Worm (Caenorhabditis elegans) whole organism, late embryonic: ENCODE results near the gene mak-1.

Experiments
- C08G9.2 ChIP-seq: sonication (generic microtip); optimal IDR thresholded peaks from 2 replicates; lab custom pipeline; 2016; ENCODE audit warnings: mild to moderate bottlenecking, missing genetic modification characterization, moderate library complexity, missing compliant biosample characterization
- K09A11.1 ChIP-seq: sonication (generic microtip); optimal IDR thresholded peaks from 2 replicates; lab custom pipeline; 2017; ENCODE audit warnings: antibody characterized with exemption, mild to moderate bottlenecking, missing genetic modification characterization, missing compliant biosample characterization; ENCODE audit not compliant: insufficient read depth
- T23F11.4 ChIP-seq: fragments of 200-800 bp; sonication (Bioruptor generic); optimal IDR thresholded peaks from 2 replicates; lab custom pipeline; 2018; ENCODE audit warnings: mild to moderate bottlenecking, missing genetic modification characterization, missing compliant biosample characterization
- Y22D7AL.16 ChIP-seq: sonication (generic microtip); optimal IDR thresholded peaks from 2 replicates; lab custom pipeline; 2016; ENCODE audit warnings: missing genetic modification characterization, missing compliant biosample characterization
- ahr-1 ChIP-seq: sonication (generic microtip); optimal IDR thresholded peaks from 2 replicates; lab custom pipeline; 2016; ENCODE audit warnings: missing genetic modification characterization, missing compliant biosample characterization
- ama-1 ChIP-seq: fragments of 150-350 bp; optimal IDR thresholded peaks from 2 replicates; lab custom pipeline; 2014
- ceh-14 ChIP-seq: sonication (generic microtip); optimal IDR thresholded peaks from 2 replicates; lab custom pipeline; 2016; ENCODE audit warnings: missing genotype, missing genetic modification characterization, missing compliant biosample characterization
- ceh-18 ChIP-seq: sonication (generic microtip); optimal IDR thresholded peaks from 2 replicates; lab custom pipeline; 2016; ENCODE audit warnings: missing genetic modification characterization, missing compliant biosample characterization
- ceh-19 ChIP-seq: fragments of 200-800 bp; sonication (Bioruptor generic); optimal IDR thresholded peaks from 2 replicates; lab custom pipeline; 2018; ENCODE audit warnings: mild to moderate bottlenecking, missing genetic modification characterization, missing compliant biosample characterization
- ceh-2 ChIP-seq: sonication (generic microtip); optimal IDR thresholded peaks from 2 replicates; lab custom pipeline; 2016; ENCODE audit warnings: missing genotype, missing genetic modification characterization, missing compliant biosample characterization
- ceh-22 ChIP-seq: sonication (generic microtip); optimal IDR thresholded peaks from 2 replicates; lab custom pipeline; 2017; ENCODE audit warnings: missing biosample characterization, missing genetic modification characterization
- ceh-24 ChIP-seq: sonication (generic microtip); optimal IDR thresholded peaks from 2 replicates; lab custom pipeline; 2016; ENCODE audit warnings: mild to moderate bottlenecking, missing genetic modification characterization, missing compliant biosample characterization
- ceh-30 ChIP-seq: fragments of 150-350 bp; optimal IDR thresholded peaks from 2 replicates; lab custom pipeline; 2014; ENCODE audit warnings: missing biosample characterization, missing genetic modification characterization
- ceh-31 ChIP-seq: sonication (generic microtip); optimal IDR thresholded peaks from 2 replicates; lab custom pipeline; 2016; ENCODE audit warnings: missing genetic modification characterization, missing compliant biosample characterization
- ceh-34 ChIP-seq: sonication (generic microtip); optimal IDR thresholded peaks from 2 replicates; lab custom pipeline; 2016; ENCODE audit warnings: mild to moderate bottlenecking, missing genetic modification characterization, missing compliant biosample characterization
- ceh-6 ChIP-seq: fragments of 200-800 bp; sonication (Bioruptor generic); optimal IDR thresholded peaks from 2 replicates; lab custom pipeline; 2018; ENCODE audit warnings: mild to moderate bottlenecking, missing genetic modification characterization, missing compliant biosample characterization
- ceh-9 ChIP-seq: sonication (generic microtip); optimal IDR thresholded peaks from 2 replicates; lab custom pipeline; 2016; ENCODE audit warnings: mild to moderate bottlenecking, missing genetic modification characterization, inconsistent platforms, missing compliant biosample characterization
- dmd-4 ChIP-seq: sonication (generic microtip); optimal IDR thresholded peaks from 2 replicates; lab custom pipeline; 2016; ENCODE audit warnings: borderline replicate concordance, missing genetic modification characterization, missing compliant biosample characterization
- ets-4 ChIP-seq: sonication (generic microtip); optimal IDR thresholded peaks from 2 replicates; lab custom pipeline; 2016; ENCODE audit warnings: missing genetic modification characterization, missing compliant biosample characterization
- eyg-1 ChIP-seq: sonication (generic microtip); optimal IDR thresholded peaks from 2 replicates; lab custom pipeline; 2016; ENCODE audit warnings: missing genotype, missing genetic modification characterization, missing compliant biosample characterization
- fax-1 ChIP-seq: sonication (generic microtip); optimal IDR thresholded peaks from 2 replicates; lab custom pipeline; 2016; ENCODE audit warnings: missing genotype, missing genetic modification characterization, missing compliant biosample characterization
- fkh-10 ChIP-seq: fragments of 150-350 bp; optimal IDR thresholded peaks from 2 replicates; lab custom pipeline; 2014; ENCODE audit warnings: missing biosample characterization, missing genetic modification reagents, missing genetic modification characterization
- fkh-6 ChIP-seq: sonication (generic microtip); optimal IDR thresholded peaks from 2 replicates; lab custom pipeline; 2016; ENCODE audit warnings: missing genetic modification characterization, missing compliant biosample characterization
- gmeb-2 ChIP-seq: sonication (generic microtip); optimal IDR thresholded peaks from 2 replicates; lab custom pipeline; 2016; ENCODE audit warnings: missing genetic modification characterization, inconsistent platforms, missing compliant biosample characterization
- hlh-13 ChIP-seq: fragments of 200-800 bp; sonication (Bioruptor generic); optimal IDR thresholded peaks from 2 replicates; lab custom pipeline; 2018; ENCODE audit warnings: mild to moderate bottlenecking, missing genetic modification characterization, missing compliant biosample characterization
- hlh-30 ChIP-seq: sonication (generic microtip); optimal IDR thresholded peaks from 2 replicates; lab custom pipeline; 2017; ENCODE audit warnings: antibody characterized with exemption, missing genetic modification characterization, missing compliant biosample characterization; ENCODE audit not compliant: insufficient read depth
- hlh-6 ChIP-seq: sonication (generic microtip); optimal IDR thresholded peaks from 2 replicates; lab custom pipeline; 2016; ENCODE audit warnings: missing genotype, missing genetic modification characterization, missing compliant biosample characterization
- hlh-8 ChIP-seq: sonication (generic microtip); optimal IDR thresholded peaks from 2 replicates; lab custom pipeline; 2016; ENCODE audit warnings: missing genotype, missing genetic modification characterization, missing compliant biosample characterization
- lin-11 ChIP-seq: fragments of 200-800 bp; sonication (Bioruptor generic); optimal IDR thresholded peaks from 2 replicates; lab custom pipeline; 2018; ENCODE audit warnings: mild to moderate bottlenecking, missing genetic modification characterization, missing compliant biosample characterization
- madf-2 ChIP-seq: sonication (generic microtip); optimal IDR thresholded peaks from 2 replicates; lab custom pipeline; 2017; ENCODE audit warnings: missing genetic modification characterization, missing compliant biosample characterization
- mec-3 ChIP-seq: sonication (generic microtip); optimal IDR thresholded peaks from 2 replicates; lab custom pipeline; 2016; ENCODE audit warnings: borderline replicate concordance, missing genetic modification characterization, missing compliant biosample characterization
- nfya-1 ChIP-seq: sonication (generic microtip); optimal IDR thresholded peaks from 2 replicates; lab custom pipeline; 2017; ENCODE audit warnings: missing genetic modification characterization, mild to moderate bottlenecking, missing compliant biosample characterization, antibody characterized with exemption, moderate library complexity
- nhr-11 ChIP-seq: fragments of 150-350 bp; optimal IDR thresholded peaks from 2 replicates; lab custom pipeline; 2014; ENCODE audit warnings: missing biosample characterization, missing genetic modification characterization
- npax-4 ChIP-seq: sonication (generic microtip); optimal IDR thresholded peaks from 2 replicates; lab custom pipeline; 2016; ENCODE audit warnings: missing genetic modification characterization, missing compliant biosample characterization
- pag-3 ChIP-seq: sonication (generic microtip); optimal IDR thresholded peaks from 2 replicates; lab custom pipeline; 2016; ENCODE audit warnings: missing compliant biosample characterization, missing genetic modification characterization, borderline replicate concordance
- pha-2 ChIP-seq: sonication (generic microtip); optimal IDR thresholded peaks from 2 replicates; lab custom pipeline; 2017; ENCODE audit warnings: mild to moderate bottlenecking, missing genetic modification characterization, missing compliant biosample characterization
- sdc-2 ChIP-seq: sonication (generic microtip); optimal IDR thresholded peaks from 2 replicates; lab custom pipeline; 2016; ENCODE audit warnings: missing genotype, missing genetic modification characterization, missing compliant biosample characterization
- sox-2 ChIP-seq: fragments of 200-800 bp; sonication (Bioruptor generic); IDR thresholded peaks from 2 replicates; pipeline ENCODE4 v1.3.6; 2022; ENCODE audit warnings: missing genetic modification reagents, missing genetic modification characterization, missing compliant biosample characterization
- tbx-2 ChIP-seq: sonication (generic microtip); optimal IDR thresholded peaks from 2 replicates; lab custom pipeline; 2016; ENCODE audit warnings: missing genetic modification characterization, missing compliant biosample characterization
- tbx-7 ChIP-seq: sonication (generic microtip); optimal IDR thresholded peaks from 2 replicates; lab custom pipeline; 2016; ENCODE audit warnings: missing genotype, missing genetic modification characterization, missing compliant biosample characterization
- ttx-3 ChIP-seq: sonication (generic microtip); optimal IDR thresholded peaks from 2 replicates; lab custom pipeline; 2016; ENCODE audit warnings: missing genetic modification reagents, missing genetic modification characterization, missing compliant biosample characterization
- unc-42 ChIP-seq: sonication (generic microtip); optimal IDR thresholded peaks from 2 replicates; lab custom pipeline; 2016; ENCODE audit warnings: missing genotype, missing genetic modification characterization, missing compliant biosample characterization
- unc-86 ChIP-seq: sonication (generic microtip); optimal IDR thresholded peaks from 2 replicates; lab custom pipeline; 2016; ENCODE audit warnings: missing genetic modification characterization, missing compliant biosample characterization

mak-1 gene

ce11 chrII:8710317-8710716 lies 33.6 kb upstream of the mak-1 start, which contains the start of gene srg-15:
Gene srg-15 (minus strand): TSS chrII:8710417.
- TF ChIP-seq nhr-11 (tag; lab: Kevin White, UChicago) (no peak), ceh-6 (GFP tag; lab: Kevin White, UChicago) (no peak), ama-1 (no peak), ceh-30 (tag; lab: Kevin White, UChicago) (no peak), sox-2 (GFP tag; lab: Robert Waterston, UW) (no peak), lin-11 (tag; lab: Kevin White, UChicago) (no peak), fkh-10 (no peak), hlh-8 (tag; lab: Kevin White, UChicago) (no peak), ceh-9 (no peak), ceh-31 (tag; lab: Kevin White, UChicago) (no peak), hlh-6 (tag; lab: Kevin White, UChicago) (no peak), nfya-1 (no peak), ceh-19 (GFP tag; lab: Kevin White, UChicago) (no peak), tbx-2 (tag; lab: Kevin White, UChicago) (no peak), unc-86 (no peak), ahr-1 (no peak), ceh-14 (tag; lab: Kevin White, UChicago) (no peak), pag-3 (tag; lab: Kevin White, UChicago) (no peak), hlh-13 (no peak), unc-42 (tag; lab: Kevin White, UChicago) (no peak)

ce11 chrII:8714913-8715447 lies 28.9 kb upstream of the mak-1 start, which contains the start of the genes rab-21 and T01B7.13:
Gene rab-21 (minus strand): TSS chrII:8715013.
Gene T01B7.13 (plus strand): TSS chrII:8715397.
- TF ChIP-seq lin-11 (tag; lab: Kevin White, UChicago): no peak
- no peak for TF ChIP-seq dmd-4 (tag; lab: Kevin White, UChicago)
- TF ChIP-seq eyg-1 (tag; lab: Kevin White, UChicago): no peak
- no peak for TF ChIP-seq hlh-13
- no peak for TF ChIP-seq fax-1 (tag; lab: Kevin White, UChicago)
- TF ChIP-seq ceh-24 (tag; lab: Kevin White, UChicago): no peak
- no peak for TF ChIP-seq ets-4 (tag; lab: Kevin White, UChicago)
- no peak for TF ChIP-seq gmeb-2 (tag; lab: Kevin White, UChicago)
- no peak for TF ChIP-seq pha-2 (tag; lab: Kevin White, UChicago)
- TF ChIP-seq tbx-2 (tag; lab: Kevin White, UChicago): no peak
- no peak for TF ChIP-seq madf-2 (tag; lab: Kevin White, UChicago)
- TF ChIP-seq ceh-30 (tag; lab: Kevin White, UChicago): no peak
- no peak for TF ChIP-seq mec-3 (tag; lab: Kevin White, UChicago)
- TF ChIP-seq ceh-2: no peak
- TF ChIP-seq ceh-9: no peak
- TF ChIP-seq hlh-6 (tag; lab: Kevin White, UChicago): no peak

ce11 chrII:8716231-8716878 lies 27.5 kb upstream of the mak-1 start, which contains the start of the genes cyn-11 and T01B7.5:
Gene cyn-11 (minus strand): TSS chrII:8716281.
Gene T01B7.5 (plus strand): TSS chrII:8716828.
- no peak for TF ChIP-seq lin-11 (tag; lab: Kevin White, UChicago)
- TF ChIP-seq ceh-22 (tag; lab: Kevin White, UChicago): no peak
- no peak for TF ChIP-seq mec-3 (tag; lab: Kevin White, UChicago)
- no peak for TF ChIP-seq fkh-10
- no peak for TF ChIP-seq npax-4 (tag; lab: Kevin White, UChicago)
- no peak for TF ChIP-seq sdc-2 (tag; lab: Kevin White, UChicago)
- peak; percentile 70 for TF ChIP-seq K09A11.1
- peak; percentile 18 for TF ChIP-seq ceh-31 (tag; lab: Kevin White, UChicago)
- TF ChIP-seq madf-2 (tag; lab: Kevin White, UChicago): no peak
- no peak; the same call in 1 of the 2 replicates for TF ChIP-seq sox-2 (GFP tag; lab: Robert Waterston, UW)
- peak; percentile 25 for TF ChIP-seq ttx-3
- no peak for TF ChIP-seq pha-2 (tag; lab: Kevin White, UChicago)
- TF ChIP-seq Y22D7AL.16 (tag; lab: Kevin White, UChicago): no peak
- no peak for TF ChIP-seq ceh-9
- peak; percentile 73 for TF ChIP-seq unc-42 (tag; lab: Kevin White, UChicago)
- no peak for TF ChIP-seq fkh-6 (tag; lab: Kevin White, UChicago)
- TF ChIP-seq nfya-1: peak; percentile 27
- TF ChIP-seq tbx-7 (tag; lab: Kevin White, UChicago): no peak
- TF ChIP-seq hlh-8 (tag; lab: Kevin White, UChicago): no peak
- no peak for TF ChIP-seq T23F11.4 (GFP tag; lab: Kevin White, UChicago)
- no peak for TF ChIP-seq pag-3 (tag; lab: Kevin White, UChicago)
- no peak for TF ChIP-seq hlh-6 (tag; lab: Kevin White, UChicago)
- no peak for TF ChIP-seq hlh-30 (tag; lab: Kevin White, UChicago)
- TF ChIP-seq ama-1: no peak
- TF ChIP-seq ceh-18: no peak
- TF ChIP-seq ceh-19 (GFP tag; lab: Kevin White, UChicago): no peak
- TF ChIP-seq ceh-14 (tag; lab: Kevin White, UChicago): peak; percentile 20
- TF ChIP-seq nhr-11 (tag; lab: Kevin White, UChicago): no peak
- TF ChIP-seq dmd-4 (tag; lab: Kevin White, UChicago): no peak
- no peak for TF ChIP-seq fax-1 (tag; lab: Kevin White, UChicago)
- TF ChIP-seq eyg-1 (tag; lab: Kevin White, UChicago): peak; percentile 46
- peak; percentile 6 for TF ChIP-seq ceh-34 (tag; lab: Kevin White, UChicago)
- no peak for TF ChIP-seq C08G9.2 (tag; lab: Kevin White, UChicago)
